Worm (Caenorhabditis elegans): Measurements from ENCODE around the gene F38C2.7.

F38C2.7 gene

ce11 chrIV:16260262-16260661, 16.9 kb downstream of the F38C2.7 start:
- TF ChIP-seq snpc-1.2 (GFP tag; IDR thresholded peaks at IDR 0.05), result peak; percentile 96

ce11 chrIV:16257330-16257729, 19.9 kb downstream of the F38C2.7 start, which contains the start of gene hlh-31:
Gene hlh-31 (plus strand): TSS chrIV:16257630.
- no peak for TF ChIP-seq ztf-11 (tag; optimal IDR thresholded peaks at IDR 0.05)
- TF ChIP-seq unc-39 (tag; optimal IDR thresholded peaks at IDR 0.05), result no peak
- TF ChIP-seq F10B5.3 (tag; optimal IDR thresholded peaks at IDR 0.05), result no peak
- no peak for TF ChIP-seq F37D6.2 (tag; optimal IDR thresholded peaks at IDR 0.05)
- TF ChIP-seq nhr-11 (tag; optimal IDR thresholded peaks at IDR 0.05), result no peak
- no peak for TF ChIP-seq daf-12 (tag; optimal IDR thresholded peaks at IDR 0.05)
- no peak for TF ChIP-seq lin-29 (GFP tag; IDR thresholded peaks at IDR 0.05)
- no peak for TF ChIP-seq jun-1 (tag; optimal IDR thresholded peaks at IDR 0.05)
- no peak for TF ChIP-seq T20F7.1 (GFP tag; optimal IDR thresholded peaks at IDR 0.05)

ce11 chrIV:16254464-16254863, 22.7 kb downstream of the F38C2.7 start, which contains the start of gene hlh-17:
Gene hlh-17 (plus strand): TSS chrIV:16254764.
- TF ChIP-seq T26A8.4 (GFP tag; IDR thresholded peaks at IDR 0.05), result no peak
- TF ChIP-seq unc-62 (GFP tag; optimal IDR thresholded peaks at IDR 0.05 in 1 of 2), result peak in 1 of 2 experiments; percentile 57
- no peak for TF ChIP-seq unc-62 (tag; optimal IDR thresholded peaks at IDR 0.05)

- TF ChIP-seq lsy-2 (tag; optimal IDR thresholded peaks at IDR 0.05), result no peak
- no peak for TF ChIP-seq ama-1 (optimal IDR thresholded peaks at IDR 0.05)
- TF ChIP-seq ztf-7 (tag; optimal IDR thresholded peaks at IDR 0.05), result no peak
- TF ChIP-seq ZK337.2 (GFP tag; IDR thresholded peaks at IDR 0.05), result no peak
- no peak for TF ChIP-seq set-16 (GFP tag; IDR thresholded peaks at IDR 0.05)
- TF ChIP-seq ztf-11 (tag; optimal IDR thresholded peaks at IDR 0.05), result no peak
- no peak for TF ChIP-seq daf-19 (GFP tag; conservative IDR thresholded peaks at IDR 0.05)
These were observed 30.1 kb downstream of the F38C2.7 start, which contains the start of gene F38C2.1 for ce11 chrIV:16247131-16247530. Gene F38C2.1 (plus strand): TSS chrIV:16247431.

DNA sequence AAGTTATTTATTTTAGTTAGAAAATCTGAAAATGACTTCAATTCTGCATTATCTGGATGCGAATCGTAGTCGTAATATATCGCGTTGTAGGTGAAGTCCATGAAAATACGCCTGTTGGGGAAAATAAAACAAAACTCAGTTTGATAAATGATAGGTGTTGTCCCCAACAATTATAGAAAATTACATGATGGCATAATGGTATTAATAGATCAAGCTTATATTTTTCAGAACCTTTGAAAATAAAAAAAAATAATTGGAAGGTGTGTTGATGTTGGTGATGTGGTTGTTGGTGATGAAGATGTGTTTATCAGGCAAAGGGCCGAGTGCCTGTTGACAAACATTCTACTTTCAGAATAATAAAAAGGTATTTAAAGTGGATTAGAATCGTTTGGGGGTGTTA, 38.6 kb downstream of the F38C2.7 start, which contains the start of gene srw-61:
srw-61 (minus strand) TSS at position 101 of the 400 bp plus-strand sequence.
- TF ChIP-seq tag-97 (GFP tag; IDR thresholded peaks at IDR 0.05), result no peak
- TF ChIP-seq duxl-1 (tag; optimal IDR thresholded peaks at IDR 0.05; ENCODE audit: poor library complexity), result no peak
- no peak for TF ChIP-seq snpc-1.2 (GFP tag; IDR thresholded peaks at IDR 0.05)
- no peak for TF ChIP-seq daf-12 (tag; optimal IDR thresholded peaks at IDR 0.05)
- TF ChIP-seq fos-1 (tag; optimal IDR thresholded peaks at IDR 0.05), result no peak
- TF ChIP-seq unc-130 (GFP tag; optimal IDR thresholded peaks at IDR 0.05), result no peak
- TF ChIP-seq ama-1 (optimal IDR thresholded peaks at IDR 0.05), result no peak
- TF ChIP-seq hlh-30 (tag; optimal IDR thresholded peaks at IDR 0.05; ENCODE audit: insufficient read depth), result no peak
- no peak for TF ChIP-seq mxl-3 (GFP tag; optimal IDR thresholded peaks at IDR 0.05)
- no peak for TF ChIP-seq nhr-48 (tag; optimal IDR thresholded peaks at IDR 0.05)
- TF ChIP-seq sdz-12 (GFP tag; optimal IDR thresholded peaks at IDR 0.05), result no peak
- TF ChIP-seq madf-5 (GFP tag; IDR thresholded peaks at IDR 0.05), result no peak

DNA sequence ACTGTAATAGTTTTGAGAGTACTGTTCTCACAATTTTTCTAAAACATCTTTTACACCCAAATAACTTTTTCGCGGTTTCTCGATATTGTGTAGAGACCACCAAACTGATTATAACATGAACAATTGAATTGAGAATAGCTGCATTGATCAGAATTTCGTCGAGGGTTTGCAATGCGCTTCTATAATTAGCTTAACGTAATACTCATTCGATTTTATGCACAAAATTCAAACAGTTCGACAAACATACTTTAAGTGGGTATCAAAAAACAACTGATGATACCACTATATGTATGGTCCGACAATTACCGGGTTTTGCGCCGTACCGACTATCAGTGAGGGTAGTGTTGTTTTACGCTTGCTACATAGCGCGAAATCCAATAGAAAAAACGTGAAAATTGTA, 40.4 kb downstream of the F38C2.7 start:
- TF ChIP-seq F49E8.2 (tag; optimal IDR thresholded peaks at IDR 0.05; ENCODE audit: borderline replicate concordance), result no peak
- TF ChIP-seq snpc-1.2 (GFP tag; IDR thresholded peaks at IDR 0.05), result peak; percentile 64

DNA sequence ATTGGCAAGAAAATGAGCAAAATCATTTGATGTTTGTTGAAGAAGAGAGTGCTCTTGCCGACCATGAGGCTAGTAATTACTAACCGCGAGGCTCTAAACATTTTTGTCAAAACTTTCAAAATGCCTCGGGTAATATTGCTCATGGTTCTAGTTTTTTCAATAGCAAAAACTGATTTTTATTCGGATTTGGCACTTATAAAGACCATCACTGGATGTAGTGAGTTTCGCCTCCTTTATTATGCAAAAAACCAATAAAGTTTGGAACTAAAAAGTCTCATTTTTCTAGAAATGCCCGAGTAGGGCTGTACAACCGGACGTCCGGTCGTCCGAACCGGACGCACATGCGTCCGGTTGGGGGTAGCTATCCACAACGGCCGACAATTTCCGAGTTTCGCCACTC, 44.2 kb downstream of the F38C2.7 start, which contains the start of the genes hpa-1 and irld-39:
hpa-1 (minus strand) TSS at position 101 of the 400 bp plus-strand sequence.
irld-39 (plus strand) TSS at position 121 of the 400 bp plus-strand sequence.
- TF ChIP-seq mxl-2 (GFP tag; conservative IDR thresholded peaks at IDR 0.05), result no peak
- TF ChIP-seq vab-7 (GFP tag; IDR thresholded peaks at IDR 0.05), result no peak
- no peak for TF ChIP-seq madf-9 (GFP tag; conservative IDR thresholded peaks at IDR 0.05)
- no peak for TF ChIP-seq hif-1 (tag; optimal IDR thresholded peaks at IDR 0.05)
- no peak for TF ChIP-seq ctbp-1 (GFP tag; IDR thresholded peaks at IDR 0.05)
- no peak for TF ChIP-seq egl-27 (tag; optimal IDR thresholded peaks at IDR 0.05)
- TF ChIP-seq saeg-2 (GFP tag; IDR thresholded peaks at IDR 0.05), result no peak
- no peak for TF ChIP-seq attf-4 (tag; optimal IDR thresholded peaks at IDR 0.05)
- no peak for TF ChIP-seq zfp-2 (tag; optimal IDR thresholded peaks at IDR 0.05)
- no peak for TF ChIP-seq ceh-62 (tag; optimal IDR thresholded peaks at IDR 0.05)
- TF ChIP-seq sdz-12 (GFP tag; optimal IDR thresholded peaks at IDR 0.05), result no peak
- TF ChIP-seq Y5F2A.4 (GFP tag; optimal IDR thresholded peaks at IDR 0.05), result no peak
- no peak for TF ChIP-seq F37D6.2 (tag; optimal IDR thresholded peaks at IDR 0.05)
- no peak for TF ChIP-seq jun-1 (tag; optimal IDR thresholded peaks at IDR 0.05)
- no peak for TF ChIP-seq aly-2 (tag; optimal IDR thresholded peaks at IDR 0.05)
